Worm (Caenorhabditis elegans) whole organism, L4/young adult: ENCODE data around the gene F21C10.19.

Experiments used
- W03F9.2 ChIP-seq: fragments of 150-350 bp; optimal IDR thresholded peaks from 2 replicates; lab custom pipeline; 2014; ENCODE audit warnings: missing biosample characterization, missing genetic modification characterization
- dao-5 ChIP-seq: sonication (generic microtip); optimal IDR thresholded peaks from 2 replicates; lab custom pipeline; 2016; ENCODE audit warnings: missing genotype, missing genetic modification characterization, moderate library complexity, missing compliant biosample characterization

ce11 chrV:9098280-9098973 lies 32.4 kb upstream of the F21C10.19 start, which contains the start of gene F21C10.9:
- TF ChIP-seq W03F9.2 (tag; lab: Kevin White, UChicago) (no peak), dao-5 (tag; lab: Kevin White, UChicago) (no peak)
